Fruit fly (Drosophila melanogaster) Kc167 (cell line): ENCODE results near the gene CG1416.

Experiments used
- Myc ChIP-seq: fragments of >200 bp; optimal IDR thresholded peaks from 2 replicates; lab custom pipeline; 2017; ENCODE audit warnings: missing external identifiers
- Sin3A ChIP-seq: fragments of >200 bp; optimal IDR thresholded peaks from 2 replicates; lab custom pipeline; 2018; ENCODE audit warnings: missing external identifiers
- h ChIP-seq: fragments of >200 bp; optimal IDR thresholded peaks from 3 replicates; lab custom pipeline; 2018; ENCODE audit warnings: missing external identifiers
- insv ChIP-seq: fragments of >200 bp; optimal IDR thresholded peaks from 3 replicates; lab custom pipeline; 2018; ENCODE audit warnings: missing external identifiers
- psq ChIP-seq: fragments of >200 bp; optimal IDR thresholded peaks from 2 replicates; lab custom pipeline; 2017; ENCODE audit warnings: missing external identifiers
- ttk ChIP-seq: sonication (Bioruptor generic); optimal IDR thresholded peaks from 2 replicates; lab custom pipeline; 2017; ENCODE audit warnings: missing external identifiers

DNA sequence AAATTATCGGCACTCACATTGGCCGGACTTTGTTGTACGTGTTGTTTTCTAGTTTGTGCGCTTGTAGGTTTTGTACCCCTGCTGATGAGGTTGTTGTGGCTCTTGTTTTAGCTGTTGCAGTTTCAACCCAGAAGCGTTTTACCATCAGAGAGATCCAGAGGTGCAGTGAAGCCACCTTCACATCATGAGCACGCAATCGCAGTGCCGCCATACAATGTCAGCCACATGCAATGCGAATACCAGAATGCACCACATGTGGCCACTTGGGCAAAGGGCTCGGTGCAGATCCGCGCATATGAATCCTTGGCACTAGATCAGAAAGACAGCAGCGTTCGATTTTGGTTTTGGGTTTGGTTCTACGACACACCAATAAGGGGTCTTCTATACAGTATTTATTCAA lies 52.3 kb downstream of the CG1416 start:
- TF ChIP-seq h (lab: Kevin White, UChicago) (no peak), insv (lab: Kevin White, UChicago) (no peak), psq (no peak), ttk (lab: Kevin White, UChicago) (no peak), Sin3A (lab: Kevin White, UChicago) (no peak), Myc (lab: Kevin White, UChicago) (no peak)
